Worm (Caenorhabditis elegans): Measurements from ENCODE around the gene T28C6.8.

T28C6.8 gene

ce11 chrIV:8821147-8821546 lies 9.4 kb downstream of the T28C6.8 start, which contains the start of gene T28C6.5:
T28C6.5 (plus strand) TSS chrIV:8821447.
- TF ChIP-seq ets-7 (tag; optimal IDR thresholded peaks at IDR 0.05) (no peak), F13C5.2 (tag; optimal IDR thresholded peaks at IDR 0.05) (no peak), ceh-36 (tag; optimal IDR thresholded peaks at IDR 0.05) (no peak), hnd-1 (tag; optimal IDR thresholded peaks at IDR 0.05) (no peak), scrt-1 (GFP tag; IDR thresholded peaks at IDR 0.05) (no peak), flt-1 (GFP tag; IDR thresholded peaks at IDR 0.05) (no peak), hmbx-1 (tag; optimal IDR thresholded peaks at IDR 0.05) (no peak), ama-1 (optimal IDR thresholded peaks at IDR 0.05) (no peak)

DNA sequence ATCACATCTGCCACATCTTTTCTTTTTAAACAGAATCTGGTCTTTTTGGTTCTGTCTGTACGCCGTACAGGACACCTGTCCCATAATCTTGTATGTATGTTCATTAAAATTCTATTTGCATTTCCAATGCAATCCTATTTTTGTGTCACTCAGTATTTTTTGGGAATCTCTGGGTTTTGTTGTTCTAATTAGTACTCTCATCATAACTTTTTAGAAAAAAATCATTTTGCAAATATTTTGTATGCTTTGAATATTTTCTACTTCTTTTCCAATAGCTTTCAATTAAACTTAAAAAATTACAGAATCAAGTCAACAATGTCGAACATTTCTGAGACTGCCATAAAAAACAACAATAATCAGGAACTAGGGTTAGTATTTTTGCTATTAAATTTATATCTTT lies 10.5 kb downstream of the T28C6.8 start, which contains the start of gene T28C6.3:
Gene T28C6.3 (plus strand): TSS at position 301 of the 400 bp plus-strand sequence.
- TF ChIP-seq pes-1 (GFP tag; IDR thresholded peaks at IDR 0.05) (no peak), flt-1 (GFP tag; IDR thresholded peaks at IDR 0.05) (no peak), scrt-1 (GFP tag; IDR thresholded peaks at IDR 0.05) (no peak), ets-7 (tag; optimal IDR thresholded peaks at IDR 0.05) (no peak), hmg-4 (GFP tag; optimal IDR thresholded peaks at IDR 0.05) (no peak), aly-1 (tag; optimal IDR thresholded peaks at IDR 0.05) (no peak), B0310.2 (tag; optimal IDR thresholded peaks at IDR 0.05) (no peak), ceh-36 (tag; optimal IDR thresholded peaks at IDR 0.05) (no peak), tbx-37 (GFP tag; conservative IDR thresholded peaks at IDR 0.05) (no peak), hnd-1 (tag; optimal IDR thresholded peaks at IDR 0.05) (no peak), tra-4 (tag; optimal IDR thresholded peaks at IDR 0.05) (no peak)

DNA sequence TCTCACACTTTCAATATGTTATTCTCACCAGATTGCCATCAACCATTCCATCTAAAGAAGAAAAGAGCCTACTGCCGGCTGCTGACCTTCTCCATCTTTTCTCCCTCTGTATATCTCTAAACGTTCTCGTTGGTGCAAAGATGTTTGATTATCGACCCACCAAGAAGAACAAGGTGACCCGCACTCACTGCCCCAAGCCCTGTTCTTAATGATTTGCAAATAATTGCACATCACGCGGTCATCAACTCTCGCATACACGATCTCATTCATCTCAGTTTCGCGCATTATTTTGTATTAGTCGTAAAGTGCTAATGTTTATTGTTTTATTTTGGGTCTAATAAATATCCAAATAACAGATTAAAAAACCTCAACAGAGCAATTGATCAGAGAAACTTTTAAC lies 11.1 kb downstream of the T28C6.8 start:
- peak; percentile 49 for TF ChIP-seq hmg-4 (GFP tag; optimal IDR thresholded peaks at IDR 0.05)
- no peak for TF ChIP-seq tbx-37 (GFP tag; conservative IDR thresholded peaks at IDR 0.05)
- TF ChIP-seq pes-1 (GFP tag; IDR thresholded peaks at IDR 0.05): 0 out of 2 replicates have a peak, but pooled peaks have one; percentile 15
- no peak for TF ChIP-seq scrt-1 (GFP tag; IDR thresholded peaks at IDR 0.05)
- no peak for TF ChIP-seq tbx-11 (GFP tag; IDR thresholded peaks at IDR 0.05)
- TF ChIP-seq ama-1 (optimal IDR thresholded peaks at IDR 0.05): no peak
- TF ChIP-seq flt-1 (GFP tag; IDR thresholded peaks at IDR 0.05): no peak

DNA sequence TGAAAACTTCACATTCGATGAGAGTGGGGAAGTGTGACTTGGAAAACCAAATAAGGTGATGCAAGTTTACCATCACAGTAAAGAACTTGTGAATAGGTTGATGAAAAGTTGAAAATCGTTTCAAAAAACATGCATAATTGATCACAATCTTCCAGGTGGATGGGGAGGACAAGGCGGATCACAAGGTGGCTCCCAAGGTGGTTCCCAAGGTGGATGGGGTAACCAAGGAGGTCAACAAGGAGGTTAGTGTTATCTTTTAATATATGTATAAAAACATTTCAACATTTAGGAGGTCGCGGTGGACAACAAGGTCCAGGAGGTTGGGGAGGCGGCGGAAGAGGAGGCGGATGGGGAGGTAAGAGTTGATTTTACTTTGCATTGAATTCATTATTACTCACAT lies 12.9 kb downstream of the T28C6.8 start, which contains the start of gene T28C6.10:
Gene T28C6.10 (plus strand): TSS at position 301 of the 400 bp plus-strand sequence.
- TF ChIP-seq flt-1 (GFP tag; IDR thresholded peaks at IDR 0.05): no peak
- TF ChIP-seq pes-1 (GFP tag; IDR thresholded peaks at IDR 0.05): no peak
- TF ChIP-seq hmbx-1 (tag; optimal IDR thresholded peaks at IDR 0.05): no peak
- TF ChIP-seq tbx-37 (GFP tag; conservative IDR thresholded peaks at IDR 0.05): no peak
- TF ChIP-seq aly-1 (tag; optimal IDR thresholded peaks at IDR 0.05): no peak
- no peak for TF ChIP-seq ama-1 (optimal IDR thresholded peaks at IDR 0.05)

- TF ChIP-seq hmg-4 (GFP tag; optimal IDR thresholded peaks at IDR 0.05): no peak
Observed at ce11 chrIV:8816617-8817016, 13.9 kb downstream of the T28C6.8 start.

DNA sequence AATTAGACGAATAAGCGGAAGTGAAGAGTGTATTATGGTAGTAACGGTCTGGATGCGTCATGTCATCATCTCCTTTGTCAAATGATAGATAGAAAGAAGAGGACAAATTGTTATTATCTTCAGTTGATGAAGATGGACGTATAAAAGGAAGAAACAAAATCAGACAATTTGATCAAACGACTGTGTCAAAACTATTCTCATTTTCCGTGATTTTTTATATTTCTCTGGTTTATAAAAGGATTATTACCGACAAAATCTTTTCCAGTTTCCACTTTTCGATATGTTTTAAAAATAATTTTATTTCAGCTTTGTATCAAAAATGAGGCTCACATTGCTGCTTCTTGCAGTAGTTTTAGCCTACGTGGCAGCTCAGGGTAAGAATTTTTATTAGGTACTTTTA lies 14.5 kb downstream of the T28C6.8 start, which contains the start of gene grsp-2:
Gene grsp-2 (plus strand): TSS at position 301 of the 400 bp plus-strand sequence.
- TF ChIP-seq hnd-1 (tag; optimal IDR thresholded peaks at IDR 0.05): no peak
- TF ChIP-seq scrt-1 (GFP tag; IDR thresholded peaks at IDR 0.05): no peak
- no peak for TF ChIP-seq ceh-36 (tag; optimal IDR thresholded peaks at IDR 0.05)
- TF ChIP-seq B0310.2 (tag; optimal IDR thresholded peaks at IDR 0.05): no peak
- TF ChIP-seq hmg-4 (GFP tag; optimal IDR thresholded peaks at IDR 0.05): no peak
- no peak for TF ChIP-seq ets-7 (tag; optimal IDR thresholded peaks at IDR 0.05)
- no peak for TF ChIP-seq ama-1 (optimal IDR thresholded peaks at IDR 0.05)
- no peak for TF ChIP-seq sea-1 (GFP tag; conservative IDR thresholded peaks at IDR 0.05)
- TF ChIP-seq hmbx-1 (tag; optimal IDR thresholded peaks at IDR 0.05): no peak
- no peak for TF ChIP-seq tbx-37 (GFP tag; conservative IDR thresholded peaks at IDR 0.05)
- no peak for TF ChIP-seq flt-1 (GFP tag; IDR thresholded peaks at IDR 0.05)

ce11 chrIV:8815162-8815561 lies 15.4 kb downstream of the T28C6.8 start:
- no peak for TF ChIP-seq hnd-1 (tag; optimal IDR thresholded peaks at IDR 0.05)
- no peak for TF ChIP-seq hmg-4 (GFP tag; optimal IDR thresholded peaks at IDR 0.05)
- TF ChIP-seq ets-7 (tag; optimal IDR thresholded peaks at IDR 0.05): no peak
- TF ChIP-seq pes-1 (GFP tag; IDR thresholded peaks at IDR 0.05): no peak
- no peak for TF ChIP-seq sea-1 (GFP tag; conservative IDR thresholded peaks at IDR 0.05)
- no peak for TF ChIP-seq scrt-1 (GFP tag; IDR thresholded peaks at IDR 0.05)
- TF ChIP-seq aly-1 (tag; optimal IDR thresholded peaks at IDR 0.05): no peak
- no peak for TF ChIP-seq tra-4 (tag; optimal IDR thresholded peaks at IDR 0.05)
- no peak for TF ChIP-seq ceh-36 (tag; optimal IDR thresholded peaks at IDR 0.05)
- no peak for TF ChIP-seq ceh-13 (GFP tag; optimal IDR thresholded peaks at IDR 0.05)
- no peak for TF ChIP-seq tbx-11 (GFP tag; IDR thresholded peaks at IDR 0.05)
- TF ChIP-seq ama-1 (optimal IDR thresholded peaks at IDR 0.05): no peak
- no peak for TF ChIP-seq hmbx-1 (tag; optimal IDR thresholded peaks at IDR 0.05)

DNA sequence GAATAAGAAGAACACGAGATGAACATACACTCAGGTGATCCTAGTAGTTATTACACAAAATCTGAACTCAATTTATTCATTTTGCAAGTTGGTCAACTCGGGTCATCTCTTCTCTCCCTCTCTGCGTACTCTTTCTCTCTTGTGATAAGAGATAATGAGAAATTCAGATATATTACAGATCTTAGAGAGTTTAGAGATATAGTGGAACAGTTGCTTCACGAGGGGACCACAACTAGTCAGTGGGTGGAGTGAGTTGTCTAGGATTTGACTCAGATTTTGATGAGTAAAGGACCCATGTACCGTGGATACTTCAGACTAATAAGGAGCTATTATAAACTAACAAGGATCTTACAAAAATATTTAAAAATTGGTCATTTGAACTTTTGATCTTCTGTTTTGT lies 16.9 kb downstream of the T28C6.8 start, which contains the start of gene exc-5:
Gene exc-5 (minus strand): TSS at position 57 of the 400 bp plus-strand sequence.
- TF ChIP-seq ceh-13 (GFP tag; optimal IDR thresholded peaks at IDR 0.05) (no peak), tbx-37 (GFP tag; conservative IDR thresholded peaks at IDR 0.05) (no peak), flt-1 (GFP tag; IDR thresholded peaks at IDR 0.05) (no peak), tbx-11 (GFP tag; IDR thresholded peaks at IDR 0.05) (no peak), ceh-36 (tag; optimal IDR thresholded peaks at IDR 0.05) (no peak), tra-4 (tag; optimal IDR thresholded peaks at IDR 0.05) (no peak), F13C5.2 (tag; optimal IDR thresholded peaks at IDR 0.05) (no peak), aly-1 (tag; optimal IDR thresholded peaks at IDR 0.05) (no peak), ets-7 (tag; optimal IDR thresholded peaks at IDR 0.05) (no peak), ama-1 (optimal IDR thresholded peaks at IDR 0.05) (no peak), hnd-1 (tag; optimal IDR thresholded peaks at IDR 0.05) (no peak), hmbx-1 (tag; optimal IDR thresholded peaks at IDR 0.05) (no peak), B0310.2 (tag; optimal IDR thresholded peaks at IDR 0.05) (no peak), hmg-4 (GFP tag; optimal IDR thresholded peaks at IDR 0.05) (no peak), sea-1 (GFP tag; conservative IDR thresholded peaks at IDR 0.05) (no peak), scrt-1 (GFP tag; IDR thresholded peaks at IDR 0.05) (no peak), pes-1 (GFP tag; IDR thresholded peaks at IDR 0.05) (no peak)
